Fruit fly (Drosophila melanogaster) whole organism: ENCODE measurements around the gene Dap160.

ENCODE experiments used
- CG8478 ChIP-seq: fragments of >200 bp; optimal IDR thresholded peaks from 2 replicates; lab custom pipeline; 2018; ENCODE audit warnings: inconsistent platforms
- usp ChIP-seq: fragments of >200 bp; optimal IDR thresholded peaks from 2 replicates; lab custom pipeline; 2017; ENCODE audit warnings: missing biosample characterization, missing genetic modification characterization, mixed read lengths

dm6 chr2L:21102399-21103108, 39.6 kb downstream of the Dap160 start, which contains the start of gene CG9257:
- TF ChIP-seq usp (no peak), CG8478 (lab: Kevin White, UChicago) (no peak)
